Worm (Caenorhabditis elegans): ENCODE data around the gene puf-12.

ce11 chrII:10127389-10127788 is 27.3 kb downstream of the puf-12 start, which contains the start of gene F27E5.8:
- TF ChIP-seq unc-30 (tag; optimal IDR thresholded peaks at IDR 0.05): no peak
- no peak for TF ChIP-seq elt-3 (tag; optimal IDR thresholded peaks at IDR 0.05)
- no peak for TF ChIP-seq nhr-12 (tag; optimal IDR thresholded peaks at IDR 0.05)
- TF ChIP-seq nhr-77 (tag; optimal IDR thresholded peaks at IDR 0.05): no peak
- TF ChIP-seq nhr-11 (tag; optimal IDR thresholded peaks at IDR 0.05): no peak
- no peak for TF ChIP-seq alr-1 (tag; optimal IDR thresholded peaks at IDR 0.05; ENCODE audit: borderline replicate concordance)
- no peak for TF ChIP-seq tbx-2 (tag; optimal IDR thresholded peaks at IDR 0.05)
- no peak for TF ChIP-seq aly-2 (tag; optimal IDR thresholded peaks at IDR 0.05)
- no peak for TF ChIP-seq efl-1 (optimal IDR thresholded peaks at IDR 0.05)
- no peak for TF ChIP-seq efl-1 (GFP tag; optimal IDR thresholded peaks at IDR 0.05 in 1 of 2)
- TF ChIP-seq pqm-1 (tag; optimal IDR thresholded peaks at IDR 0.05): no peak
- TF ChIP-seq zag-1 (tag; optimal IDR thresholded peaks at IDR 0.05): no peak
